Worm (Caenorhabditis elegans): ENCODE data around the gene pkhm-2.

Gene pkhm-2

ce11 chrX:15181454-15181853 is at the start of gene pkhm-2:
pkhm-2 (minus strand) TSS chrX:15181465.
- TF ChIP-seq fos-1 (tag; optimal IDR thresholded peaks at IDR 0.05) (no peak), ceh-28 (tag; optimal IDR thresholded peaks at IDR 0.05) (peak; percentile 64), mdl-1 (tag; optimal IDR thresholded peaks at IDR 0.05) (no peak), nhr-11 (tag; optimal IDR thresholded peaks at IDR 0.05) (no peak), eor-1 (tag; optimal IDR thresholded peaks at IDR 0.05) (no peak), ztf-11 (tag; optimal IDR thresholded peaks at IDR 0.05) (no peak), snpc-4 (tag; optimal IDR thresholded peaks at IDR 0.05) (peak; percentile 94), fkh-10 (GFP tag; optimal IDR thresholded peaks at IDR 0.05) (peak; percentile 33), nhr-237 (tag; optimal IDR thresholded peaks at IDR 0.05) (no peak), unc-39 (tag; optimal IDR thresholded peaks at IDR 0.05) (no peak), daf-12 (tag; optimal IDR thresholded peaks at IDR 0.05) (no peak), elt-1 (tag; optimal IDR thresholded peaks at IDR 0.05) (no peak), ztf-4 (tag; optimal IDR thresholded peaks at IDR 0.05) (no peak), ceh-82 (tag; optimal IDR thresholded peaks at IDR 0.05) (peak; percentile 44), elt-3 (tag; optimal IDR thresholded peaks at IDR 0.05) (peak in 1 of 3 experiments; percentile 11), nhr-43 (tag; optimal IDR thresholded peaks at IDR 0.05; ENCODE audit: poor library complexity, severe bottlenecking) (peak; percentile 94), lsy-12 (tag; optimal IDR thresholded peaks at IDR 0.05) (peak; percentile 87), ama-1 (optimal IDR thresholded peaks at IDR 0.05) (no peak), ceh-9 (tag; optimal IDR thresholded peaks at IDR 0.05) (no peak), nhr-23 (tag; optimal IDR thresholded peaks at IDR 0.05) (peak; percentile 88), ceh-16 (tag; optimal IDR thresholded peaks at IDR 0.05) (no peak), lin-39 (tag; optimal IDR thresholded peaks at IDR 0.05) (peak; percentile 75), nhr-76 (tag; optimal IDR thresholded peaks at IDR 0.05) (no peak), unc-62 (GFP tag; optimal IDR thresholded peaks at IDR 0.05) (no peak), skn-1 (tag; optimal IDR thresholded peaks at IDR 0.05) (peak; percentile 80), jun-1 (tag; optimal IDR thresholded peaks at IDR 0.05) (peak; percentile 91), nhr-77 (tag; optimal IDR thresholded peaks at IDR 0.05) (peak; percentile 56), pha-4 (tag; optimal IDR thresholded peaks at IDR 0.05) (peak; percentile 86), tbx-2 (tag; optimal IDR thresholded peaks at IDR 0.05) (peak; percentile 84), nhr-12 (tag; optimal IDR thresholded peaks at IDR 0.05) (no peak), fkh-2 (tag; optimal IDR thresholded peaks at IDR 0.05) (no peak), ZK546.5 (tag; optimal IDR thresholded peaks at IDR 0.05) (no peak), aly-2 (tag; optimal IDR thresholded peaks at IDR 0.05) (no peak), pqm-1 (tag; optimal IDR thresholded peaks at IDR 0.05) (peak; percentile 32), mml-1 (tag; optimal IDR thresholded peaks at IDR 0.05) (no peak), nhr-67 (tag; optimal IDR thresholded peaks at IDR 0.05) (no peak), sea-2 (GFP tag; optimal IDR thresholded peaks at IDR 0.05) (no peak), zag-1 (tag; optimal IDR thresholded peaks at IDR 0.05) (no peak), nhr-25 (tag; optimal IDR thresholded peaks at IDR 0.05) (peak; percentile 97), nfya-1 (tag; optimal IDR thresholded peaks at IDR 0.05; ENCODE audit: insufficient read depth) (peak; percentile 78), egl-27 (tag; optimal IDR thresholded peaks at IDR 0.05) (peak; percentile 31), hmg-11 (tag; optimal IDR thresholded peaks at IDR 0.05) (peak; percentile 95), nhr-28 (tag; optimal IDR thresholded peaks at IDR 0.05) (no peak), R02D3.7 (tag; optimal IDR thresholded peaks at IDR 0.05) (peak; percentile 52), lin-15B (tag; optimal IDR thresholded peaks at IDR 0.05) (peak; percentile 47), elt-2 (tag; optimal IDR thresholded peaks at IDR 0.05) (peak; percentile 76), egl-5 (tag; optimal IDR thresholded peaks at IDR 0.05) (peak; percentile 88)

Data from whole organism, L3 larva.